Fruit fly (Drosophila melanogaster) S2 (cell line): ENCODE results near the gene CG13449.

ENCODE experiments used
- CG8478 ChIP-seq: fragments of >200 bp; optimal IDR thresholded peaks from 2 replicates; lab custom pipeline; 2018
- CTCF ChIP-seq, 2 experiments: fragments of >200 bp; optimal IDR thresholded peaks; 2 replicates each; lab custom pipeline; 2018

The CG13449 gene

DNA sequence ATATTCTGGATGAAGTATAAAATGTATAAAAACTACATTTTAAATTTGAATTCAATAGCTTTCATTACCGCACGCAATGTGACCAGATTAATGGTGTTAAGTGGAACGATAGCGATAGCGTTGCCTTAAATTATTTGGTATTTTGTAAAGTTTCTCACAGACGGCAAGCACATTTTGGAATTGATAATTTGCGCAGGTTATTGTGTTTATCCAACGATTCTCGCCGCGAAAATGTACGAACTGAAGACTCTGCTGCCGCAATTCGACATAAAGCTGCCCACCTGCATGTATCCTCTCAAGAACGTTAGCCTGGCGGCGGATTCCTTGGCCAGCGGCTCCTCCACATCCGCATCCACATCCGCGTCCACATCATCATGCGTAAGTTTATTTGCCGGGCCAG, 29.1 kb downstream of the CG13449 start, which contains the start of gene AIMP2:
TSS of gene AIMP2 (plus strand) at position 135 of the 400 bp plus-strand sequence.
- TF ChIP-seq CTCF (optimal IDR thresholded peaks at IDR 0.05; lab: Kevin White, UChicago) (no peak), CG8478 (lab: Kevin White, UChicago) (no peak)

dm6 chr3L:15580487-15580886, 32.1 kb downstream of the CG13449 start, which contains the start of the genes mrn and CG12301:
TSS of gene mrn (minus strand) at chr3L:15580537.
TSS of gene CG12301 (plus strand) at chr3L:15580800.
- TF ChIP-seq CTCF (optimal IDR thresholded peaks at IDR 0.05; lab: Kevin White, UChicago), result no peak
- no peak for TF ChIP-seq CG8478 (lab: Kevin White, UChicago)

DNA sequence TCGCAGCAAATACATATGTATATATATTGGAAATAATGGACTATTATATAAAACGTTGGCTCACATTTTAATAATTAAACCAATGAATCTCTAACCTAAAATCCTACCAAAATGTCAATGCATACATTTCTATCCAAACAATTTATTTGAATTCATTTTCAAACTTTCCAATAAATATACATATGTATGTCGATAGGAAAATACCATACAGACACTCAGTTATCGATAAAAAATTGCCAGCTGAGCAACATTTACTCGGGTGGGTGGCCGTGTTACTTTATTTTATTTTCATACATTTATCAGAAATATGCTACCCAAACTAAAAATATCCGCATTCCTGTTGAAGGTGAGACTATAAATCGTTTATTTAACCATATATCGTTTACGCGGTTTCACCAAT, 36.3 kb downstream of the CG13449 start, which contains the start of gene Ufsp2:
TSS of gene Ufsp2 (plus strand) at position 214 of the 400 bp plus-strand sequence.
- TF ChIP-seq CG8478 (lab: Kevin White, UChicago) (no peak), CTCF (optimal IDR thresholded peaks at IDR 0.05; lab: Kevin White, UChicago) (no peak)

dm6 chr3L:15570571-15570970, 42.1 kb downstream of the CG13449 start:
- TF ChIP-seq CG8478 (lab: Kevin White, UChicago) (no peak), CTCF (optimal IDR thresholded peaks at IDR 0.05; lab: Kevin White, UChicago) (no peak)

- TF ChIP-seq CTCF (optimal IDR thresholded peaks at IDR 0.05; lab: Kevin White, UChicago) (no peak), CG8478 (lab: Kevin White, UChicago) (no peak)
These were observed 43.9 kb downstream of the CG13449 start for dm6 chr3L:15568748-15569147.

- TF ChIP-seq CTCF (optimal IDR thresholded peaks at IDR 0.05; lab: Kevin White, UChicago) (no peak), CG8478 (lab: Kevin White, UChicago) (no peak)
These were observed 46.1 kb downstream of the CG13449 start for dm6 chr3L:15566484-15566955.

- no peak for TF ChIP-seq CTCF (optimal IDR thresholded peaks at IDR 0.05; lab: Kevin White, UChicago)
- no peak for TF ChIP-seq CG8478 (lab: Kevin White, UChicago)
These were observed 46.7 kb downstream of the CG13449 start, which contains the start of gene dop for dm6 chr3L:15565829-15566433. TSS of gene dop (plus strand) at chr3L:15566013.

DNA sequence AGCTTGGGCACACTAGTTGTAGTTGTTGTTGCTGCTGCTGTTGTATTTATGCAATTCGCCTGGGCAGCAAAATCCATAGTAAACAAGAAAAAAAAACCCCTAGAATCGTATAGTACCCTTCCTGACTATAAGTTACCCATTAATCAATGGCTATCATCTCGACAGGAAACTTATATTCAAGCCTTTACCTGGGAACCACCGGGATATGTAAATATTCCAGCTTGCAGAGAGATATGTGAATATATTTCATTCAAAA, 48.8 kb downstream of the CG13449 start:
- TF ChIP-seq CG8478 (lab: Kevin White, UChicago) (no peak), CTCF (optimal IDR thresholded peaks at IDR 0.05; lab: Kevin White, UChicago) (no peak)

dm6 chr3L:15563058-15563850, 49.4 kb downstream of the CG13449 start, which contains the start of the genes CG7739 and SCCRO:
TSS of gene CG7739 (minus strand) at chr3L:15563065.
TSS of gene SCCRO (plus strand) at chr3L:15563427.
- no peak for TF ChIP-seq CG8478 (lab: Kevin White, UChicago)
- TF ChIP-seq CTCF (optimal IDR thresholded peaks at IDR 0.05; lab: Kevin White, UChicago), result no peak

- no peak for TF ChIP-seq CTCF (optimal IDR thresholded peaks at IDR 0.05; lab: Kevin White, UChicago)
- TF ChIP-seq CG8478 (lab: Kevin White, UChicago), result no peak
These were observed 49.9 kb downstream of the CG13449 start for dm6 chr3L:15562727-15563057.
